Fruit fly (Drosophila melanogaster): ENCODE measurements around the gene CG43056.

CG43056 gene

dm6 chr2L:4444457-4444856 lies 6.9 kb downstream of the CG43056 start, which contains the start of the genes morgue and Elp3:
morgue (minus strand) TSS chr2L:4444680.
Elp3 (plus strand) TSS chr2L:4444732.
- TF ChIP-seq croc (GFP tag; conservative IDR thresholded peaks at IDR 0.05) (no peak), hbn (GFP tag; IDR thresholded peaks at IDR 0.05; ENCODE audit: partially characterized antibody) (peak; percentile 51), CG1603 (tag; optimal IDR thresholded peaks at IDR 0.05) (peak; percentile 94), CG2712 (tag; optimal IDR thresholded peaks at IDR 0.05) (peak; percentile 1), tio (GFP tag; optimal IDR thresholded peaks at IDR 0.05) (no peak), corto (GFP tag; optimal IDR thresholded peaks at IDR 0.05) (no peak), CG1602 (GFP tag; optimal IDR thresholded peaks at IDR 0.05) (no peak), CG12155 (GFP tag; optimal IDR thresholded peaks at IDR 0.05) (no peak), Dbx (GFP tag; IDR thresholded peaks at IDR 0.05) (no peak), CG34224 (GFP tag; IDR thresholded peaks at IDR 0.05; ENCODE audit: partially characterized antibody) (peak; percentile 78), br (optimal IDR thresholded peaks at IDR 0.05) (no peak), CG4424 (GFP tag; optimal IDR thresholded peaks at IDR 0.05) (no peak), shn (GFP tag; optimal IDR thresholded peaks at IDR 0.05) (no peak), Hr3 (GFP tag; optimal IDR thresholded peaks at IDR 0.05) (no peak), hkb (optimal IDR thresholded peaks at IDR 0.05) (no peak), hkb (GFP tag; IDR thresholded peaks at IDR 0.05) (0 out of 2 replicates have a peak, but pooled peaks have one; percentile 22), CG17802 (tag; optimal IDR thresholded peaks at IDR 0.05) (no peak), inv (GFP tag; IDR thresholded peaks at IDR 0.05; ENCODE audit: partially characterized antibody) (peak; percentile 48; the same call in 1 of the 2 replicates), Vsx1 (GFP tag; optimal IDR thresholded peaks at IDR 0.05) (no peak), CG17186 (GFP tag; optimal IDR thresholded peaks at IDR 0.05) (no peak), CG1792 (GFP tag; optimal IDR thresholded peaks at IDR 0.05) (no peak), E2f2 (GFP tag; IDR thresholded peaks at IDR 0.05) (peak; percentile 39; the same call in 1 of the 2 replicates), sug (tag; optimal IDR thresholded peaks at IDR 0.05) (peak; percentile 16), CG2889 (GFP tag; IDR thresholded peaks at IDR 0.05) (no peak), CG18599 (GFP tag; optimal IDR thresholded peaks at IDR 0.05) (no peak), Deaf1 (tag; optimal IDR thresholded peaks at IDR 0.05) (no peak), CG4282 (GFP tag; optimal IDR thresholded peaks at IDR 0.05) (no peak), CG14860 (GFP tag; IDR thresholded peaks at IDR 0.05; ENCODE audit: partially characterized antibody) (peak; percentile 72), ranshi (GFP tag; IDR thresholded peaks at IDR 0.05) (no peak), tgo (GFP tag; IDR thresholded peaks at IDR 0.05) (no peak), slbo (GFP tag; IDR thresholded peaks at IDR 0.05) (no peak), CG4707 (GFP tag; optimal IDR thresholded peaks at IDR 0.05) (no peak), mld (GFP tag; IDR thresholded peaks at IDR 0.05; ENCODE audit: partially characterized antibody) (peak; percentile 89), aop (GFP tag; IDR thresholded peaks at IDR 0.05) (no peak), bbx (GFP tag; IDR thresholded peaks at IDR 0.05; ENCODE audit: partially characterized antibody) (peak; percentile 87), Hmr (GFP tag; optimal IDR thresholded peaks at IDR 0.05) (no peak), Tbp (GFP tag; optimal IDR thresholded peaks at IDR 0.05) (no peak), MESR4 (GFP tag; optimal IDR thresholded peaks at IDR 0.05) (peak; percentile 86), CG5953 (GFP tag; IDR thresholded peaks at IDR 0.05) (no peak), emc (GFP tag; optimal IDR thresholded peaks at IDR 0.05) (no peak), Ravus (GFP tag; IDR thresholded peaks at IDR 0.05) (no peak), tx (GFP tag; optimal IDR thresholded peaks at IDR 0.05) (no peak), Dek (tag; optimal IDR thresholded peaks at IDR 0.05) (no peak), CG10979 (tag; optimal IDR thresholded peaks at IDR 0.05) (no peak), repo (GFP tag; optimal IDR thresholded peaks at IDR 0.05) (no peak), Antp (GFP tag; optimal IDR thresholded peaks at IDR 0.05) (no peak), Bgb (GFP tag; IDR thresholded peaks at IDR 0.05; ENCODE audit: partially characterized antibody) (peak; percentile 82), zfh1 (GFP tag; IDR thresholded peaks at IDR 0.05) (no peak), sima (GFP tag; optimal IDR thresholded peaks at IDR 0.05) (no peak), HLH4C (GFP tag; IDR thresholded peaks at IDR 0.05; ENCODE audit: partially characterized antibody) (peak; percentile 87), crol (GFP tag; IDR thresholded peaks at IDR 0.05) (no peak), Med (GFP tag) (peak; percentile 73)

All from whole organism, embryonic.